Worm (Caenorhabditis elegans): ENCODE results near the gene ugt-12.

ugt-12 gene

DNA sequence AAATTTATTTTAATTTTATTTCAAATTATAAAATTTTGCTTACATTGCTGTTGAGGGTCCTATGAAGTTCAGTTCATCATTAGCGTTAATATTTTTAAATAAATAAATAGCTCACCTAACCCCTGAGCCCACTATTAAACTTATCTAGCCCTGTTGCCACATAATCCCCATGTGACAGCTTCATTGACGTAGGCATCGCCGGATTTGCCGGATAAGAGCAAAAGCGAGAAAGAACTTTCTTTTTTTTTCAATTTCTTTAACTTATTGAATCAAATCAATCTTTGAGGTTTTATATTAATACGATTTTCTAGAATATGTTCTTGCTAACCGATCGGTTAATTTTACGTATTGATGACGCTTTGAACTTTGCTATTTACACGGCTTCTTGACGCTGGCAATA, 37.5 kb downstream of the ugt-12 start:
- TF ChIP-seq M03D4.4 (tag; optimal IDR thresholded peaks at IDR 0.05): no peak
- TF ChIP-seq elt-1 (tag; optimal IDR thresholded peaks at IDR 0.05; ENCODE audit: borderline replicate concordance, insufficient read depth): no peak

DNA sequence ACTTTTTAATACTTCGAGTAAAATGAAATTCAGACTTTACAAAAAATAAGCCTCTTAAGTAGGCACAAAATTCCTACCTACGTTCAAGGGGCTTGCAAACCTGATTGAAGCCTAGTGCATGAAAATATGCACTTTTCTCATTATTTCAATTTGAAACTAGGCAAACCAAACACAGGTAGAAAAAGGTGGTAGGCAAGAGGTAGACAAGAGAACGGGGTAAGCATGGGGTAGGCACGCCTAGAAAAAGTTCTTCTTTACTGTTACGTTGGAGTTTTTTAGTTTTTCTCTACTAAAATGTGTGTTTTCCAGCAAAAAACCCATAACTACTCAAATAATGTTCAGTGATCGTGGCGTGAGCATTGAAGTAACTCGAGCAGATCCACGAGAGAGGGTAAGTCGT, 38.3 kb downstream of the ugt-12 start, which contains the start of gene nex-4:
nex-4 (plus strand) TSS at position 301 of the 400 bp plus-strand sequence.
- no peak for TF ChIP-seq cnd-1 (tag; optimal IDR thresholded peaks at IDR 0.05)
- TF ChIP-seq ceh-39 (tag; optimal IDR thresholded peaks at IDR 0.05): no peak
- no peak for TF ChIP-seq hlh-1 (tag; optimal IDR thresholded peaks at IDR 0.05)
- no peak for TF ChIP-seq ztf-11 (tag; optimal IDR thresholded peaks at IDR 0.05)
- no peak for TF ChIP-seq mls-2 (tag; optimal IDR thresholded peaks at IDR 0.05)
- no peak for TF ChIP-seq drap-1 (GFP tag; optimal IDR thresholded peaks at IDR 0.05)
- no peak for TF ChIP-seq tbx-8 (GFP tag; optimal IDR thresholded peaks at IDR 0.05)

DNA sequence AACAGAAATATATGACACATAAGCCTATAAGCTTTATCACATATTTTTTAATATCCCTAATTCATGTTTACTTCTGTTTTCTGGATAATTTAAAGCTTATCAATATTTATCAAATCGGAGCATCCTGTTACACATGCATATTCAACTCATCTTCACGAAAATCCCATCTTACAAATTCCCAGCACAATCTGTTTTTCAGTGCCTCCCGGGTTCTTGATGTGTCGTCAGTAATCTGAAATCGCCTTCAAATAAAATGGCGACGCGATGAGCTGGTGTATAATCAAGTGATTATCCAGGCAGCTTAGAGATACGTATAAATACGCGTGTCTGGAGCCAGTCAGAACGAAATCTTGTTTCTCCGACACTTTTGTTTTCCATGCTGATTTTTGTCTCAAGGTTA, 39.0 kb downstream of the ugt-12 start:
- TF ChIP-seq ceh-39 (tag; optimal IDR thresholded peaks at IDR 0.05) (no peak), ceh-83 (GFP tag; optimal IDR thresholded peaks at IDR 0.05) (no peak), unc-120 (tag; optimal IDR thresholded peaks at IDR 0.05; ENCODE audit: poor library complexity, severe bottlenecking) (no peak), nhr-2 (tag; optimal IDR thresholded peaks at IDR 0.05) (no peak), mep-1 (tag; optimal IDR thresholded peaks at IDR 0.05) (no peak), lin-13 (tag; optimal IDR thresholded peaks at IDR 0.05) (no peak), elt-1 (tag; optimal IDR thresholded peaks at IDR 0.05; ENCODE audit: borderline replicate concordance, insufficient read depth) (no peak)

DNA sequence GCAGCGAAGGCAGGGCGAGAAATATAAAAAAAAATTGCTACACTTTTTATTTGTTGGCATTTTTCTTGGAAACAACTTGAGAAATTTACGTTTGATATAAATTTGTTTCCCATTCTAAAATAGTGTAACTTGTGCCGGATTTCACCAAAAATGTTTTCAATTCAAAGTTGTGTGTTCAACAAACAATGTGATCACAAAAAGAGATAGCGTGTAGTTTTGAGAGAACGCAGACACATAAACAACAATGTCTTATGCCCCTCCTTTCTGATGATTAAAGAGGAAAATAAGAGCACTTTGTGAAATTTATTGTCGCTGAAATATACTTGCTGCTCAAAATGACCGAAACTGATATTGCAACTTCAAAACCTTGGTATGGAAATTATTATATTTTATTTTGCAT, 42.0 kb downstream of the ugt-12 start, which contains the start of gene abhd-5.1:
abhd-5.1 (plus strand) TSS at position 230 of the 400 bp plus-strand sequence.
- no peak for TF ChIP-seq ceh-83 (GFP tag; optimal IDR thresholded peaks at IDR 0.05)
- TF ChIP-seq sem-2 (GFP tag; optimal IDR thresholded peaks at IDR 0.05): no peak
- TF ChIP-seq nhr-76 (tag; optimal IDR thresholded peaks at IDR 0.05): no peak
- TF ChIP-seq zip-8 (tag; optimal IDR thresholded peaks at IDR 0.05): no peak
- TF ChIP-seq unc-120 (tag; optimal IDR thresholded peaks at IDR 0.05; ENCODE audit: poor library complexity, severe bottlenecking): no peak
- no peak for TF ChIP-seq ceh-43 (GFP tag; optimal IDR thresholded peaks at IDR 0.05)
- no peak for TF ChIP-seq cnd-1 (tag; optimal IDR thresholded peaks at IDR 0.05)
- TF ChIP-seq nhr-2 (tag; optimal IDR thresholded peaks at IDR 0.05): no peak
- TF ChIP-seq elt-3 (tag; optimal IDR thresholded peaks at IDR 0.05): no peak
- TF ChIP-seq blmp-1 (tag; optimal IDR thresholded peaks at IDR 0.05): no peak
- no peak for TF ChIP-seq nhr-12 (tag; optimal IDR thresholded peaks at IDR 0.05)

DNA sequence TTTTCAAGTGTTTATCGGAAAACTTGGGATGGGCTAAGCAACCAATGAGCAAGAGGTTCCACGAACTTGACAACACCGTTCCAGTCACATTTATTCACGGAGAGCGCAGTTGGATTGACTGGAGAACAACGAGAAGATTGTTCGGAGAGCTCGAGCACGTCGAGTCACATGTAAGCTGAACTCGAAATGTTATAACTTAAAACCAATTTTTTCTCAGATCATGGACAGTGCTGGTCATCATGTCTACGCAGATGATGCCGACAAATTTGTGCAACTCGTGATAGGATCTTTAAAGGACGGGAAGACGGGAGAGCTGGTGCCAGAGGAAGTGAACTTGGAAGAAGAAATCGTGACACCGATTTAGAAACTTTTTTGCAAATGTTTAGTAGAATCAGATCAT, 42.9 kb downstream of the ugt-12 start:
- TF ChIP-seq lin-13 (tag; optimal IDR thresholded peaks at IDR 0.05): no peak
- no peak for TF ChIP-seq zip-8 (tag; optimal IDR thresholded peaks at IDR 0.05)
- TF ChIP-seq unc-62 (GFP tag; optimal IDR thresholded peaks at IDR 0.05): no peak
- TF ChIP-seq nhr-28 (tag; optimal IDR thresholded peaks at IDR 0.05): no peak
- no peak for TF ChIP-seq snpc-4 (tag; optimal IDR thresholded peaks at IDR 0.05)
- TF ChIP-seq nhr-76 (tag; optimal IDR thresholded peaks at IDR 0.05): no peak
- TF ChIP-seq sem-2 (GFP tag; optimal IDR thresholded peaks at IDR 0.05): no peak
- no peak for TF ChIP-seq ztf-11 (tag; optimal IDR thresholded peaks at IDR 0.05)
- TF ChIP-seq elt-1 (tag; optimal IDR thresholded peaks at IDR 0.05; ENCODE audit: borderline replicate concordance, insufficient read depth): no peak
- no peak for TF ChIP-seq pha-4 (tag; optimal IDR thresholded peaks at IDR 0.05)
- no peak for TF ChIP-seq mls-2 (tag; optimal IDR thresholded peaks at IDR 0.05)
- TF ChIP-seq ceh-43 (GFP tag; optimal IDR thresholded peaks at IDR 0.05): no peak

DNA sequence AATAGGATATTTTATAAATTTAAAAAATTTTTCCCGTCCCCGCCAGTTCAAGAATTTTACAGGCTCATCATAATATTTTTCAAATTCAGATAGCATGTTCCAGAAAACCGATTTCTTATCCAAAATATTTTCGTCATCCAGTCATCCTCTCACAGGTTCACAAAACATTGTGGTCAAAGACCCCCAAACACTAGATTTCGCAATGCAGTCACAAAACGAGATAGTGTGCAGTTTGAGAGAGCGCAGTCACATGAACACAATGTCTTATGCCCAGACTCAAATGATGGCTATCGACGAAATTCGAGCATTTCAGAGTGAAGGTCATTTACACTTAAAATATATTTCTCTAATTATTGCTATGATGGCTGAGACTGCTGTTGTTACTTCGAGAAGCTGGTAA, 44.8 kb downstream of the ugt-12 start, which contains the start of gene abhd-5.2:
abhd-5.2 (plus strand) TSS at position 95 of the 400 bp plus-strand sequence.
- TF ChIP-seq ces-1 (GFP tag; optimal IDR thresholded peaks at IDR 0.05) (peak; percentile 37), ham-2 (GFP tag; optimal IDR thresholded peaks at IDR 0.05) (no peak), nhr-28 (tag; optimal IDR thresholded peaks at IDR 0.05) (no peak)

DNA sequence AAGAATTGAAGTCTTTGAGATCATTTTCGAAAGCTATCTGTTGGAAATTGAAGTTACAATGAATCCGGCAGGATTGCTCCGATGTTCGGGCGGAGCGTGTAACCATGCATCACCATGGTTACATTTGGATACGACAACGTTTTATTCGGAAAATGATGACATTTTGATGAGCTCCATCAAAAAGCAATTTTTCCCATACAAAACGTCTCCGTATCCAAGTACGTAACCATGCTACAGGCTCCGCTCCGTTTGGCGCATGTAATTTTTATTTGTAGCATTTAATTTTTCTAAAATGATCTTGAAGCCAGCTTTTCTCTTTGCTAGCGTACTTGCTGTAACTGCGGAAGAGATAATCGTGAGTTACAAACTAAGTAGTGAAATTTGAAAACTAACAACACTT, 46.9 kb downstream of the ugt-12 start, which contains the start of the genes cwp-2 and cwp-3:
cwp-2 (minus strand) TSS at position 101 of the 400 bp plus-strand sequence.
cwp-3 (plus strand) TSS at position 293 of the 400 bp plus-strand sequence.
- TF ChIP-seq mab-5 (tag; optimal IDR thresholded peaks at IDR 0.05) (no peak), mls-2 (tag; optimal IDR thresholded peaks at IDR 0.05) (no peak), ces-1 (GFP tag; optimal IDR thresholded peaks at IDR 0.05) (no peak), zip-8 (tag; optimal IDR thresholded peaks at IDR 0.05) (no peak), pha-4 (tag; optimal IDR thresholded peaks at IDR 0.05) (no peak), ceh-39 (tag; optimal IDR thresholded peaks at IDR 0.05) (no peak), lsy-2 (tag; optimal IDR thresholded peaks at IDR 0.05) (no peak), bed-3 (GFP tag; optimal IDR thresholded peaks at IDR 0.05) (no peak), tbx-8 (GFP tag; optimal IDR thresholded peaks at IDR 0.05) (no peak), ceh-83 (GFP tag; optimal IDR thresholded peaks at IDR 0.05) (no peak), elt-3 (tag; optimal IDR thresholded peaks at IDR 0.05) (no peak), mep-1 (tag; optimal IDR thresholded peaks at IDR 0.05) (no peak), nhr-237 (tag; optimal IDR thresholded peaks at IDR 0.05) (no peak), nhr-12 (tag; optimal IDR thresholded peaks at IDR 0.05) (no peak), hlh-1 (tag; optimal IDR thresholded peaks at IDR 0.05) (no peak), elt-1 (tag; optimal IDR thresholded peaks at IDR 0.05; ENCODE audit: borderline replicate concordance, insufficient read depth) (no peak)

Data from whole organism, mixed stage, embryonic.